Worm (Caenorhabditis elegans): ENCODE measurements around the gene pxn-2.

DNA sequence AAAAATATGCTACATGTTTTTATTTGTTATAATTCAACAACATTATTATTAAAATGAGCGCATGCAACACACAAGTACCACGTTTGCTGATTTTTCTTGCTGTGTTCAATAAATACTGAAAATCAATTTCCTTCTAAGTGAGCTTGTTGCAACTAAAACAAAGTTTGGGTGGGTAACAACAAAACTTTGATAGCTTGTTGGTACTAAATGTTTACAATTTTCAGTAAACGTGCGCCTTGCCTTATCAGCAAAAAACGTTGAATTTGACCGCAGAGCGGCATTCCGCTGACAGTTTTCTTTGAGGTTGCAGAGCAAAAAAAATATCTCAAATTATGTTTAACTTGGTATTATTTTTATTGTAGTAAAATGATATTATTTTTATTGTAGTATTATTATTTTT is 2.3 kb upstream of the pxn-2 start:
- TF ChIP-seq sdz-38 (tag; optimal IDR thresholded peaks at IDR 0.05) (no peak), unc-62 (GFP tag; optimal IDR thresholded peaks at IDR 0.05) (no peak), lsy-27 (tag; optimal IDR thresholded peaks at IDR 0.05; ENCODE audit: borderline replicate concordance, insufficient read depth) (no peak), ceh-40 (GFP tag; IDR thresholded peaks at IDR 0.05) (no peak), Y56A3A.18 (GFP tag; IDR thresholded peaks at IDR 0.05) (no peak), ets-4 (GFP tag; optimal IDR thresholded peaks at IDR 0.05) (no peak), nhr-179 (tag; optimal IDR thresholded peaks at IDR 0.05) (no peak), ama-1 (optimal IDR thresholded peaks at IDR 0.05) (no peak), ama-1 (GFP tag; optimal IDR thresholded peaks at IDR 0.05) (no peak), ceh-100 (GFP tag; IDR thresholded peaks at IDR 0.05) (no peak), lin-54 (GFP tag; optimal IDR thresholded peaks at IDR 0.05) (no peak), Y79H2A.3 (GFP tag; conservative IDR thresholded peaks at IDR 0.05) (no peak), attf-3 (GFP tag; conservative IDR thresholded peaks at IDR 0.05) (no peak)

Measured in whole organism, young adult.